Worm (Caenorhabditis elegans) whole organism, mixed stage, embryonic: ENCODE results near the gene W01B6.3.

Experiments
- M03D4.4 ChIP-seq: sonication (generic microtip); optimal IDR thresholded peaks from 2 replicates; lab custom pipeline; 2017; ENCODE audit warnings: mild to moderate bottlenecking, missing genetic modification characterization, missing compliant biosample characterization
- bed-3 ChIP-seq: fragments of 200-800 bp; sonication (Bioruptor generic); optimal IDR thresholded peaks from 3 replicates; lab custom pipeline; 2018; ENCODE audit warnings: mild to moderate bottlenecking, missing genetic modification characterization, moderate library complexity, missing compliant biosample characterization
- blmp-1 ChIP-seq: fragments of 150-350 bp; optimal IDR thresholded peaks from 2 replicates; lab custom pipeline; 2014; ENCODE audit warnings: missing biosample characterization, missing genetic modification characterization
- ceh-43 ChIP-seq: fragments of 200-800 bp; sonication (Bioruptor generic); optimal IDR thresholded peaks from 2 replicates; lab custom pipeline; 2018; ENCODE audit warnings: mild to moderate bottlenecking, missing genetic modification characterization, moderate library complexity, missing compliant biosample characterization
- ceh-83 ChIP-seq: fragments of 200-800 bp; sonication (Bioruptor generic); optimal IDR thresholded peaks from 2 replicates; lab custom pipeline; 2018; ENCODE audit warnings: mild to moderate bottlenecking, missing genetic modification characterization, missing compliant biosample characterization
- ces-1 ChIP-seq: fragments of 150-350 bp; optimal IDR thresholded peaks from 2 replicates; lab custom pipeline; 2014; ENCODE audit warnings: missing biosample characterization, missing genetic modification reagents, missing genetic modification characterization
- cnd-1 ChIP-seq: fragments of 200-800 bp; sonication (Bioruptor generic); optimal IDR thresholded peaks from 2 replicates; lab custom pipeline; 2018; ENCODE audit warnings: mild to moderate bottlenecking, missing genetic modification characterization, missing compliant biosample characterization
- drap-1 ChIP-seq: fragments of 200-800 bp; sonication (Bioruptor generic); optimal IDR thresholded peaks from 3 replicates; lab custom pipeline; 2018; ENCODE audit warnings: mild to moderate bottlenecking, missing genetic modification characterization, missing compliant biosample characterization
- elt-1 ChIP-seq: sonication (generic microtip); optimal IDR thresholded peaks from 2 replicates; lab custom pipeline; 2017; ENCODE audit warnings: missing genetic modification characterization, mild to moderate bottlenecking, missing compliant biosample characterization, antibody characterized with exemption, moderate library complexity, borderline replicate concordance; ENCODE audit not compliant: insufficient read depth
- elt-3 ChIP-seq: fragments of 150-350 bp; optimal IDR thresholded peaks from 2 replicates; lab custom pipeline; 2014; ENCODE audit warnings: missing biosample characterization, missing genetic modification characterization
- hlh-1 ChIP-seq: fragments of 150-350 bp; optimal IDR thresholded peaks from 2 replicates; lab custom pipeline; 2014; ENCODE audit warnings: missing biosample characterization, missing genetic modification reagents, missing genetic modification characterization
- lin-13 ChIP-seq: fragments of 150-350 bp; optimal IDR thresholded peaks from 2 replicates; lab custom pipeline; 2014; ENCODE audit warnings: missing biosample characterization, missing genetic modification characterization
- mep-1 ChIP-seq: fragments of 150-350 bp; optimal IDR thresholded peaks from 2 replicates; lab custom pipeline; 2017; ENCODE audit warnings: missing biosample characterization, missing genetic modification reagents, missing genetic modification characterization, inconsistent platforms
- mls-2 ChIP-seq: sonication (generic microtip); optimal IDR thresholded peaks from 2 replicates; lab custom pipeline; 2016; ENCODE audit warnings: mild to moderate bottlenecking, missing genetic modification characterization, moderate library complexity, missing compliant biosample characterization
- nhr-12 ChIP-seq: fragments of 150-350 bp; optimal IDR thresholded peaks from 2 replicates; lab custom pipeline; 2014; ENCODE audit warnings: missing biosample characterization, missing genetic modification characterization
- nhr-2 ChIP-seq: fragments of 150-350 bp; optimal IDR thresholded peaks from 2 replicates; lab custom pipeline; 2014; ENCODE audit warnings: missing biosample characterization, missing genetic modification characterization
- nhr-28 ChIP-seq: fragments of 150-350 bp; optimal IDR thresholded peaks from 2 replicates; lab custom pipeline; 2014; ENCODE audit warnings: missing biosample characterization, missing genetic modification characterization
- nhr-76 ChIP-seq: sonication (generic microtip); optimal IDR thresholded peaks from 2 replicates; lab custom pipeline; 2017; ENCODE audit warnings: missing biosample characterization, missing genetic modification characterization
- pha-4 ChIP-seq: fragments of 150-350 bp; optimal IDR thresholded peaks from 2 replicates; lab custom pipeline; 2018; ENCODE audit warnings: missing biosample characterization, missing genetic modification reagents, missing genetic modification characterization
- sem-2 ChIP-seq: fragments of 200-800 bp; sonication (Bioruptor generic); optimal IDR thresholded peaks from 2 replicates; lab custom pipeline; 2018; ENCODE audit warnings: mild to moderate bottlenecking, missing genetic modification characterization, missing compliant biosample characterization
- sptf-1 ChIP-seq: sonication (generic microtip); optimal IDR thresholded peaks from 2 replicates; lab custom pipeline; 2017; ENCODE audit warnings: mild to moderate bottlenecking, missing genetic modification characterization, moderate library complexity, missing compliant biosample characterization
- tbx-8 ChIP-seq: fragments of 200-800 bp; sonication (Bioruptor generic); optimal IDR thresholded peaks from 2 replicates; lab custom pipeline; 2018; ENCODE audit warnings: mild to moderate bottlenecking, missing genetic modification characterization, moderate library complexity, missing compliant biosample characterization
- unc-120 ChIP-seq: sonication (generic microtip); optimal IDR thresholded peaks from 2 replicates; lab custom pipeline; 2017; ENCODE audit warnings: missing genetic modification characterization, missing compliant biosample characterization; ENCODE audit not compliant: poor library complexity, severe bottlenecking
- unc-39 ChIP-seq: fragments of 150-350 bp; optimal IDR thresholded peaks from 2 replicates; lab custom pipeline; 2014; ENCODE audit warnings: missing biosample characterization, missing genetic modification characterization
- unc-62 ChIP-seq: fragments of 150-350 bp; optimal IDR thresholded peaks from 2 replicates; lab custom pipeline; 2014; ENCODE audit warnings: missing biosample characterization, missing genetic modification reagents, missing genetic modification characterization
- zip-8 ChIP-seq: fragments of 150-350 bp; optimal IDR thresholded peaks from 2 replicates; lab custom pipeline; 2014; ENCODE audit warnings: missing biosample characterization, missing genetic modification characterization
- ztf-11 ChIP-seq: fragments of 150-350 bp; optimal IDR thresholded peaks from 2 replicates; lab custom pipeline; 2014; ENCODE audit warnings: missing biosample characterization, missing genetic modification characterization

Gene W01B6.3

DNA sequence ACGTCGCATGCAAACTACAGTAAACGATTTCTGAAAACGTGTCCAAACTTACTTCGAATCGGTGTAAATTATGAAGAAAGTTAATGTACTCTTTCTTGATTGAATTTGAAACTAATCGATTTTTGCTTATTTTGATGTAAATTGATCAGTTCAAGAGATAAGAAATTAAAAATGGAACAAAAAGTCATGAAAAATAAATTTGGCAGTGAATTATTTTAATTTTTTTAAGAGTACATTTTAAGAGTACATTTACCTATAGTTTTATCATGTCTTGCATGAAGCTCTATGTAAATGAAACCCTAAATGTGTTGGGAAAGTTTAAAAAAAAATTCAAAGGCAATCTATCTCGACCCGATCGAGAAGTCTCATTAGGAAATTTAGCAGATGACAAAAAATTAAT lies 16.3 kb downstream of the W01B6.3 start, which contains the start of gene T04B2.7:
Gene T04B2.7 (minus strand): TSS at position 101 of the 400 bp plus-strand sequence.
- TF ChIP-seq ztf-11 (tag; lab: Kevin White, UChicago) = no peak

- no peak for TF ChIP-seq lin-13 (tag; lab: Kevin White, UChicago)
- TF ChIP-seq ceh-83 (GFP tag; lab: Kevin White, UChicago) = no peak
- TF ChIP-seq nhr-76 (tag; lab: Kevin White, UChicago) = no peak
- TF ChIP-seq sptf-1 (tag; lab: Kevin White, UChicago) = no peak
- no peak for TF ChIP-seq nhr-2 (tag; lab: Kevin White, UChicago)
- no peak for TF ChIP-seq cnd-1 (tag; lab: Kevin White, UChicago)
Observed at ce11 chrIV:10053550-10053949, 18.9 kb downstream of the W01B6.3 start, which contains the start of gene srv-12. Gene srv-12, minus strand, starts transcription at chrIV:10053650.

DNA sequence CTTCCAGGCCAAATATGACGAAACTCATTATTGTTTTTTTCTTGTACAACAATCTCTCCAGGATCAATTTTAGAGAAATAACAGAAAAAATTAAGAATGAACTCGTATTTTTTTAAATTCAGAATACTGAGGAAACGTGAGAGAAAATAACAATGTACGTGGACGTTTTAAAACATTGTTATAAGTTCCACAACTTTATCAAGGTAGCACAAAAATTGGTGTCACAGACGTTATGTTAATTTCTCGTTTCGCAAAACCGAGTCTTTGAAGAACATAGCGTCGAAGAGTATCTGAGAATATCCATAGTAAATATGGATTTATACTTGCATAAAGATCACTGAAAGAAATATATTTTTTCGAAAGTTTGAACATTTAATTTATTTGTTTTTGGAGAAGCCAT lies 21.3 kb downstream of the W01B6.3 start, which contains the start of gene T04B2.8:
Gene T04B2.8 (minus strand): TSS at position 101 of the 400 bp plus-strand sequence.
- TF ChIP-seq ceh-83 (GFP tag; lab: Kevin White, UChicago) (no peak), zip-8 (tag; lab: Kevin White, UChicago) (no peak), drap-1 (GFP tag; lab: Kevin White, UChicago) (no peak), tbx-8 (no peak), blmp-1 (tag; lab: Kevin White, UChicago) (no peak), hlh-1 (tag; lab: Kevin White, UChicago) (no peak), nhr-12 (tag; lab: Kevin White, UChicago) (no peak), lin-13 (tag; lab: Kevin White, UChicago) (no peak), M03D4.4 (tag; lab: Kevin White, UChicago) (no peak), unc-62 (no peak), sptf-1 (tag; lab: Kevin White, UChicago) (no peak), ces-1 (GFP tag; lab: Kevin White, UChicago) (no peak), nhr-28 (tag; lab: Kevin White, UChicago) (no peak), sem-2 (no peak), bed-3 (GFP tag; lab: Kevin White, UChicago) (no peak), mep-1 (tag; lab: Kevin White, UChicago) (no peak), mls-2 (tag; lab: Kevin White, UChicago) (no peak)
- TF ChIP-seq, all 35 proteins: peak for 0

DNA sequence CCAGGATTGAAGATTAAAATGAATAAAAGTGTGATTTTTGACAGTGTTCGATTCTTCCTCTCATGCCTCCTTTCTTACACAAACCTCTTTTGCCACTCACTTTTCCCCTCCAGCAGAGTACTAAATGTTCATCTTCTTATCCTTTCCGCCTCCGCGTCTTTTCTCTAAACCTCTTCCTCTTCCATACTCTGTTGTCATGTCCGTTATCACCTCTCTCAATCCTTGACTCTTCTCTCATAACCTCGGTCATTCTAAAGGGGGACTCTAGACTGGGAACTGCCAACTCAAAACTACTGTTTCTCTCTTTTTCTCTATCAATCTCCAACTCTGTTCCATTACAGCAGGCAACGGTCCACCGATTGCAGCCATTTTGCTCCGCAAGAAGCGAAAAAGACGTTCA lies 24.2 kb downstream of the W01B6.3 start:
- TF ChIP-seq M03D4.4 (tag; lab: Kevin White, UChicago) (no peak), mep-1 (tag; lab: Kevin White, UChicago) (no peak), hlh-1 (tag; lab: Kevin White, UChicago) (peak; percentile 29), ceh-83 (GFP tag; lab: Kevin White, UChicago) (no peak), elt-1 (tag; lab: Kevin White, UChicago) (peak; percentile 1), pha-4 (tag; lab: Kevin White, UChicago) (no peak), unc-39 (no peak), unc-120 (tag; lab: Kevin White, UChicago) (peak; percentile 61)

- no peak for TF ChIP-seq elt-3 (tag; lab: Kevin White, UChicago)
- TF ChIP-seq, all 35 proteins: peak for 0
Observed at ce11 chrIV:10047108-10047507, 25.3 kb downstream of the W01B6.3 start, which contains the start of gene T04B2.3. Gene T04B2.3, plus strand, starts transcription at chrIV:10047408.

ce11 chrIV:10046005-10046404 lies 26.4 kb downstream of the W01B6.3 start:
- TF ChIP-seq lin-13 (tag; lab: Kevin White, UChicago) = no peak
- TF ChIP-seq zip-8 (tag; lab: Kevin White, UChicago) = no peak
- TF ChIP-seq unc-39 = no peak
- TF ChIP-seq ceh-43 (GFP tag; lab: Kevin White, UChicago) = no peak
- TF ChIP-seq hlh-1 (tag; lab: Kevin White, UChicago) = no peak
- TF ChIP-seq tbx-8 = no peak
- no peak for TF ChIP-seq M03D4.4 (tag; lab: Kevin White, UChicago)
- no peak for TF ChIP-seq bed-3 (GFP tag; lab: Kevin White, UChicago)
- no peak for TF ChIP-seq elt-3 (tag; lab: Kevin White, UChicago)
- TF ChIP-seq unc-62 = no peak
- TF ChIP-seq unc-120 (tag; lab: Kevin White, UChicago) = no peak
- no peak for TF ChIP-seq nhr-2 (tag; lab: Kevin White, UChicago)
- TF ChIP-seq mep-1 (tag; lab: Kevin White, UChicago) = no peak
- TF ChIP-seq sptf-1 (tag; lab: Kevin White, UChicago) = no peak
